Worm (Caenorhabditis elegans): ENCODE measurements around the gene hars-1.

The hars-1 gene

DNA sequence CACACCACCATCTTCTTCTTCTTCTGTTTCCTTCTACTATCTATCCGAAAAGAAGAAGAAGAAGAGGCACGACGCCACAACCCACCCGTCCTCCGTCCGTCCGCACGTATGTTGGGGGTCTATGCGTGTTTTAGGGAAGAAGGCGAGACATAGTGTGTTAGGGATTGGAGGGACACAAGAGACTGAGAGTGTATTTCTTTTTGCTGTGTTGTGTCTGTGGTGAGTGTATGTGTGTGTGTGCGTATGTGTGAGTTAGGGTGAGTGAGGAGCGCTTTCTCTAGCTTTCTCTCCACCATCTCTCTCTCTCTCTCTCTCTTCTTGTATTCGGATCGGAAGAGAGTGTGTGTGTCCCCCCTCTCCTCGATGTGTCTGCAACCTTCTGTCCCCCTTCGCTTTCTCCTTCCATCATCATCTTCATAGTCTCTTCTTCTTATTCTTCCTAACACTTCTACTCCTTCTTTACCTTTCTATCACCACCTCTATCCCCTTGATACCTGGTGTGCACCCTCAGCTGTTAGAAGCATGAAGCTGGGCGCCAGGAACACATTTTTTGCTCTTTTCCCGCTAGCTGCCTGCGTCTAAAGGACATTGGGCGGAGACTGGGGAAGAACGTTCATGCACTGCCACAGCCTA lies 37.0 kb upstream of the hars-1 start (continued):
- TF ChIP-seq F37B4.10 (GFP tag; IDR thresholded peaks at IDR 0.05) (no peak), ceh-40 (GFP tag; IDR thresholded peaks at IDR 0.05) (no peak), die-1 (tag; optimal IDR thresholded peaks at IDR 0.05) (peak; percentile 67), lin-40 (tag; optimal IDR thresholded peaks at IDR 0.05) (peak; percentile 86), mel-28 (tag; optimal IDR thresholded peaks at IDR 0.05; ENCODE audit: borderline replicate concordance) (no peak), cebp-2 (GFP tag; IDR thresholded peaks at IDR 0.05) (no peak), ceh-58 (GFP tag; IDR thresholded peaks at IDR 0.05) (no peak), madf-6 (GFP tag; IDR thresholded peaks at IDR 0.05) (no peak), aptf-2 (GFP tag; conservative IDR thresholded peaks at IDR 0.05) (0 out of 2 replicates have a peak, but pooled peaks have one; percentile 10), T07F8.4 (tag; optimal IDR thresholded peaks at IDR 0.05) (no peak), ztf-26 (tag; optimal IDR thresholded peaks at IDR 0.05) (peak; percentile 12), Y67H2A.10 (GFP tag; conservative IDR thresholded peaks at IDR 0.05) (no peak), mcd-1 (GFP tag; IDR thresholded peaks at IDR 0.05) (0 out of 2 replicates have a peak, but pooled peaks have one; percentile 48), Y79H2A.3 (GFP tag; conservative IDR thresholded peaks at IDR 0.05) (no peak), egl-18 (GFP tag; IDR thresholded peaks at IDR 0.05) (no peak), madf-10 (tag; optimal IDR thresholded peaks at IDR 0.05) (peak; percentile 38), K12H6.12 (tag; optimal IDR thresholded peaks at IDR 0.05) (peak; percentile 85), B0336.3 (GFP tag; IDR thresholded peaks at IDR 0.05) (peak; percentile 82), B0019.2 (GFP tag; conservative IDR thresholded peaks at IDR 0.05) (0 out of 2 replicates have a peak, but pooled peaks have one; percentile 34), nfyb-1 (GFP tag; IDR thresholded peaks at IDR 0.05) (peak; percentile 60; the same call in 1 of the 2 replicates), zfh-2 (GFP tag; conservative IDR thresholded peaks at IDR 0.05) (peak; percentile 93), ceh-91 (GFP tag; IDR thresholded peaks at IDR 0.05) (no peak), nhr-80 (tag; optimal IDR thresholded peaks at IDR 0.05) (peak; percentile 87), F22D6.2 (tag; optimal IDR thresholded peaks at IDR 0.05) (no peak), ceh-27 (GFP tag; optimal IDR thresholded peaks at IDR 0.05) (peak; percentile 59), ztf-3 (GFP tag; optimal IDR thresholded peaks at IDR 0.05) (no peak), ztf-18 (tag; optimal IDR thresholded peaks at IDR 0.05) (peak; percentile 47), hlh-12 (tag; optimal IDR thresholded peaks at IDR 0.05) (no peak), pbrm-1 (GFP tag; IDR thresholded peaks at IDR 0.05) (peak; percentile 56), aptf-3 (GFP tag; IDR thresholded peaks at IDR 0.05) (no peak), ZK185.1 (tag; optimal IDR thresholded peaks at IDR 0.05; ENCODE audit: poor library complexity, severe bottlenecking) (peak; percentile 60), dpl-1 (GFP tag; optimal IDR thresholded peaks at IDR 0.05) (no peak), Y53F4B.3 (GFP tag; IDR thresholded peaks at IDR 0.05) (no peak), pha-4 (tag; optimal IDR thresholded peaks at IDR 0.05) (no peak)

ce11 chrIV:10825383-10825782 lies 33.4 kb upstream of the hars-1 start:
- TF ChIP-seq nfyb-1 (GFP tag; IDR thresholded peaks at IDR 0.05) = peak; percentile 52; the same call in 1 of the 2 replicates
- 0 out of 2 replicates have a peak, but pooled peaks have one; percentile 19 for TF ChIP-seq lin-26 (GFP tag; IDR thresholded peaks at IDR 0.05)
- TF ChIP-seq ztf-28 (GFP tag; IDR thresholded peaks at IDR 0.05) = no peak

- TF ChIP-seq ztf-26 (tag; optimal IDR thresholded peaks at IDR 0.05) (peak; percentile 4), ama-1 (optimal IDR thresholded peaks at IDR 0.05) (no peak), ama-1 (GFP tag; optimal IDR thresholded peaks at IDR 0.05) (no peak), nfyb-1 (GFP tag; IDR thresholded peaks at IDR 0.05) (no peak), unc-130 (GFP tag; optimal IDR thresholded peaks at IDR 0.05) (no peak), cebp-1 (GFP tag; IDR thresholded peaks at IDR 0.05) (no peak), cebp-1 (tag; optimal IDR thresholded peaks at IDR 0.05) (no peak)
Measured at ce11 chrIV:10826029-10826428, 32.7 kb upstream of the hars-1 start.

Data from whole organism, young adult.